Worm (Caenorhabditis elegans): Measurements from ENCODE around the gene T25D1.1.

DNA sequence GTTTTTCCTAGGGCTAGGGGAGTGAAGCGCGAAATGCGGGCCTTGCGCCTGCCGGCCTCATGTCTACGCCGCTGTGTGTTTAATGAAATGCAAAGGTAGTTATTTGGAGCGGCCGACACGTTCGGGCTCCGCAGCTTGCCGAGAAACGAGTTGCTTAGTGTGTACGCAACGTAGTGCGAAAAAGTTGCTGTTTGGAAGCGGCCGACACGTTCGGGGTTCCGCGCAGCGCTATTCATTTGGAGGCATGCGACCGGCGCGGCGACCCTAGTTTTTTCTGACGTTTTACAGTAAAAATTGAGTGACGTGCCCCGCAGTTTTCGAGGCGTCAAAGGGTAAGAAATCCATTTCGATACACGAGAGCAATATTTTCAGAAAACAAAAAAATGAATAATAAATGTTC is 26.0 kb downstream of the T25D1.1 start:
- TF ChIP-seq sptf-1 (tag; optimal IDR thresholded peaks at IDR 0.05) (no peak), snpc-4 (tag; optimal IDR thresholded peaks at IDR 0.05) (no peak), unc-39 (tag; optimal IDR thresholded peaks at IDR 0.05) (no peak), mep-1 (tag; optimal IDR thresholded peaks at IDR 0.05) (no peak), nhr-76 (tag; optimal IDR thresholded peaks at IDR 0.05) (no peak)
